Worm (Caenorhabditis elegans): ENCODE data around the gene str-1.

DNA sequence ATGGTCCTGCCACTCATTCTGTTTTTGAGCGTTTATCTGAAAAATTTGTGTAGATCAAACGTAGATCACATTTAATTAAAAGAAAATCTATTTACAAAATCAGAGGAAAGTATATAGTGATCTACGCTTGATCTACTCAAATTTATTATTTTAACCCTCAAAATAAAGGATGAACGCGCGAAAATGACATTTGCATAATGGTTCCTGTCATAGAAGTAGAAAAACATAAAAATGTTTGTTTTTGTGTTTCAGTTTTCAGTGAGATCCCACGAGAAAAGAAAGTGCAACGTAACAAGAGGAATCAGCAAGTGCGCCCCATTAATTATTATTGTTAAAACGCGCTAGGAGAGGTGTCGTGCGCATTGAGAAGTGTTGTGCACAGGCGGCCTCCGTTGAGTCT is 37.7 kb downstream of the str-1 start:
- TF ChIP-seq snpc-4 (tag; optimal IDR thresholded peaks at IDR 0.05), result no peak
- no peak for TF ChIP-seq nhr-76 (tag; optimal IDR thresholded peaks at IDR 0.05)

All from whole organism, mixed stage, embryonic.